Worm (Caenorhabditis elegans): Measurements from ENCODE around the gene str-151.

str-151 gene

ce11 chrV:16575900-16576299 lies at the start of gene str-151:
TSS of gene str-151 (plus strand) at chrV:16576200.
- TF ChIP-seq him-1 (tag; optimal IDR thresholded peaks at IDR 0.05) (no peak), dao-5 (tag; optimal IDR thresholded peaks at IDR 0.05) (no peak), W03F9.2 (tag; optimal IDR thresholded peaks at IDR 0.05) (no peak)

ce11 chrV:16526858-16527257 lies 49.1 kb upstream of the str-151 start, which contains the start of gene F36D3.8:
TSS of gene F36D3.8 (plus strand) at chrV:16527158.
- TF ChIP-seq him-1 (tag; optimal IDR thresholded peaks at IDR 0.05): no peak
- no peak for TF ChIP-seq W03F9.2 (tag; optimal IDR thresholded peaks at IDR 0.05)
- TF ChIP-seq dao-5 (tag; optimal IDR thresholded peaks at IDR 0.05): no peak

DNA sequence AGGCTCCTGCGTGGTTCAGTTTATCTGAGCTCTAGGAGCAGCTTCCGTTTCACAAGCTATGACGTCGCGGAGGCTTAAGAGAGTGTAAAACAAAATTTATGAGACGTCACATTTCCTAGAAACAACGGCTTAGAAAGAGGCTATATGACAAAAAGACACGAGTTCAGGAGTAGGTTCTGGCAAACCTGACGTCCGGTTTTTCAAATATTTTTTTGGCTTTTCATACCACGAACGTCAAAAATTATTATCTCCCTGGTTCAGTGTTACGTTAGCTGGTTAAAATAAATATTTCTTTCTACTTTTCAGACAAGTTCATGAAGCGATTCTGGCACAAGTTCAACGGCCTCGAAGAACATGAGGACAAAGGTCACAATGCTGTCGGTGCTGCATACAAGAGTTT lies 48.2 kb upstream of the str-151 start, which contains the start of gene F36D3.16:
TSS of gene F36D3.16 (plus strand) at position 301 of the 400 bp plus-strand sequence.
- TF ChIP-seq dao-5 (tag; optimal IDR thresholded peaks at IDR 0.05) (no peak), W03F9.2 (tag; optimal IDR thresholded peaks at IDR 0.05) (no peak), him-1 (tag; optimal IDR thresholded peaks at IDR 0.05) (no peak)

DNA sequence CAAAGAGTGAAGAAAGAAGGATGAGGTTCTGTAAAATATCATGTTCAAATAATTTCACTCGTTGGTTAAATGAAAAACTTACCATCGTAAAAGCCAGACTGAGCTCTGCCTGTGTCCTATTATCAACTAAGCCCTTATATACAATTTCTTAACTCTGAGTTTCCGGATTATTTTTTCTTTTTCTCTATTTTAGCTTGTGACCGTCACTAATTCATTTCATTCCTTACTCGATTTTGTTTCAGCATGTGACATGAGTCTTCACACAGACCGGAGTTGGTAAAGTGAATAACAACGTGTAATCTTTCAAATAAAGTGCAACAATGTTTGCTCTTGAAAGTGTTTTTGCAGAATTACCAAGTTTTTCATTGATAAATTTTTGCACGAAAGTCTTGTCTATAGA lies 42.0 kb upstream of the str-151 start, which contains the start of gene cpr-2:
TSS of gene cpr-2 (minus strand) at position 101 of the 400 bp plus-strand sequence.
- TF ChIP-seq W03F9.2 (tag; optimal IDR thresholded peaks at IDR 0.05) (no peak), him-1 (tag; optimal IDR thresholded peaks at IDR 0.05) (no peak), dao-5 (tag; optimal IDR thresholded peaks at IDR 0.05) (no peak)

- no peak for TF ChIP-seq dao-5 (tag; optimal IDR thresholded peaks at IDR 0.05)
- TF ChIP-seq W03F9.2 (tag; optimal IDR thresholded peaks at IDR 0.05): no peak
- TF ChIP-seq him-1 (tag; optimal IDR thresholded peaks at IDR 0.05): no peak
These were observed 40.8 kb upstream of the str-151 start, which contains the start of gene Y32B12B.8 for ce11 chrV:16535172-16535571. TSS of gene Y32B12B.8 (plus strand) at chrV:16535472.

ce11 chrV:16536701-16537100 lies 39.3 kb upstream of the str-151 start, which contains the start of gene Y32B12B.1:
TSS of gene Y32B12B.1 (plus strand) at chrV:16537001.
- TF ChIP-seq dao-5 (tag; optimal IDR thresholded peaks at IDR 0.05) (no peak), W03F9.2 (tag; optimal IDR thresholded peaks at IDR 0.05) (no peak)

DNA sequence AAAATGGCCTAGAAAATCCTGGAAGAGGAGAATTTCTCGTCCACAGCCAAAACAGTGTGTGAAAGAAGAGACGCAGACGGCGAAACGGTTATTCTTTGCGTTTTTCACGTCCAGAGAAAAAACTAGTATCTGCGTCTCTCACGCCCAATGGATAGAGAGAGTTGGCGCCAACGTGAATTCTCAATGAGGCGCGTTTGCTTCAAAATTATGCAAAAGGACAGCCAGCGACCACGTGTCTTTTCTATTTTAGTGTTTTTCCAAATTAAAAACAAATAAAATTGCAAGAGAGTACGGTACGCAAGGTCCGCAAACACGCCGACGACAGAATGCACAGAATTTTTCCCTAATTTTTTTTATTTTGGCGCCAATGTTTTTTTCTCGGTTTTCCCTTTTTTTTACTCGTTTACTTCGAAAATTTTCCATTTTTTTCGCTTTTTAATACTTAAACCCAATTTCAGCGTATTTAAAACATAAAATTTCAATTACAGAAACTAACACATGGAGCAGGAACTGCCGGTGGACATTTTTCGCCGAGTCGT lies 38.0 kb upstream of the str-151 start, which contains the start of gene Y32B12B.2:
TSS of gene Y32B12B.2 (plus strand) at position 489 of the 539 bp plus-strand sequence.
- TF ChIP-seq W03F9.2 (tag; optimal IDR thresholded peaks at IDR 0.05): no peak
- TF ChIP-seq him-1 (tag; optimal IDR thresholded peaks at IDR 0.05): no peak
- no peak for TF ChIP-seq dao-5 (tag; optimal IDR thresholded peaks at IDR 0.05)

ce11 chrV:16539666-16540065 lies 36.3 kb upstream of the str-151 start:
- TF ChIP-seq W03F9.2 (tag; optimal IDR thresholded peaks at IDR 0.05) (no peak), dao-5 (tag; optimal IDR thresholded peaks at IDR 0.05) (no peak), him-1 (tag; optimal IDR thresholded peaks at IDR 0.05) (no peak)

DNA sequence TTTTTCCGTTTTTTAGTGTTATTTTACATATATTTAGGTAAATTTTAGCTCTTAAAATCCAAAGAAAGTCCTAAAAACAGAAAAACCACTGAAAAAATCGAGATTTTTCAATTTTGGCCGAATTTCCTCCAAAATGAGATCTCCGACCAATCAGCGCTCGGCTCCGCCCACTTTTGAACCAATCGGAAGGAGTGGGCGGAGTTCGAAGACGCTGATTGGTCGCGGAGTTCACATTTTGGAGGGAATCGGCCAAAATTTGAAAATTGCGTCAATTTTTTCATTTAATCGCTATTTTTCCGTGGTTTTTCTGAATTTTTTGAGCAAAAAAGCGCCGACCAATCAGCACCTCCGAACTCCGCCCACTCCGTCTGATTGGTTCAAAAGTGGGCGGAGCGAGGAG lies 35.3 kb upstream of the str-151 start:
- no peak for TF ChIP-seq dao-5 (tag; optimal IDR thresholded peaks at IDR 0.05)
- TF ChIP-seq him-1 (tag; optimal IDR thresholded peaks at IDR 0.05): no peak
- TF ChIP-seq W03F9.2 (tag; optimal IDR thresholded peaks at IDR 0.05): no peak

ce11 chrV:16550680-16551079 lies 25.3 kb upstream of the str-151 start, which contains the start of gene srbc-65:
TSS of gene srbc-65 (plus strand) at chrV:16550980.
- TF ChIP-seq W03F9.2 (tag; optimal IDR thresholded peaks at IDR 0.05): no peak
- TF ChIP-seq him-1 (tag; optimal IDR thresholded peaks at IDR 0.05): no peak
- no peak for TF ChIP-seq dao-5 (tag; optimal IDR thresholded peaks at IDR 0.05)

DNA sequence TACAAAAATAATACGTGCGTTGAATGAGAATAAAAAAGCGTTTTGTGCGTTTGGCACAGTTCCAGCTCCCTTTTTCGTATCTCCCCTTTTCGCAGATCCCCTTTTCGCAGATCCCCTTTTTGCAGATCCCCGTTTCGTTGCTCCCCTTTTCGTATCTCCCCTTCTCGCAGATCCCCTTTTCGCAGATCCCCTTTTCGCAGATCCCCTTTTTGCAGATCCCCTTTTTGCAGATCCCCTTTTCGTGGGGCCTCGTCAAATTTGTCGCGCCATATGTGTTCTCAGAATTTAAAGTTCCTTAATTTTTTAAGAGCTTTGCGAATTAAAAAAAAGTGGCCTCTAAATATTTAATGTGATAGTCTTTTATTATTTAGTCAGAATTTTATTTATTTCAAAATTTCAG lies 23.1 kb upstream of the str-151 start, which contains the start of gene Y32B12B.4:
TSS of gene Y32B12B.4 (plus strand) at position 399 of the 400 bp plus-strand sequence.
- no peak for TF ChIP-seq him-1 (tag; optimal IDR thresholded peaks at IDR 0.05)
- no peak for TF ChIP-seq W03F9.2 (tag; optimal IDR thresholded peaks at IDR 0.05)
- TF ChIP-seq dao-5 (tag; optimal IDR thresholded peaks at IDR 0.05): no peak

ce11 chrV:16565639-16566038 lies 10.4 kb upstream of the str-151 start, which contains the start of gene sru-45:
TSS of gene sru-45 (plus strand) at chrV:16565939.
- no peak for TF ChIP-seq him-1 (tag; optimal IDR thresholded peaks at IDR 0.05)

DNA sequence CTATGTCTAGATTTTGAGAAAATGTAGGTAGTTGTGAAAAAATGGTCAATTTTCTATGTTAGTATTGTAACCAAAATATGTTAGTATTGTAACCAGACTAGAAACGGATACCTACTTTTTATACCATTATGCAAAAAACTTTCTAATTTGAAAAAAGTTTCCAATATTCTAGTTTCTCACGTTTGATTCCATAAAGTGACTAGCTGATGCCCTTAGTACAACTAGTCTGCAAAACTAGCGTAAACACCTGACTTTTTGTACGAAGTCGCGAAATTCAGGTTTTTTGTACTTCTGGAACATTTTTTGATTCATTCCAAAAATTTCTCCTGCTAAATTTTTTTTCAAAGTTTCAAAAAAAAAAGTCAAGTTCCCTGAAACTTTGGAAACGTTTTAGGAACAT lies 7.9 kb upstream of the str-151 start:
- TF ChIP-seq dao-5 (tag; optimal IDR thresholded peaks at IDR 0.05) (no peak), W03F9.2 (tag; optimal IDR thresholded peaks at IDR 0.05) (no peak), him-1 (tag; optimal IDR thresholded peaks at IDR 0.05) (no peak)

- TF ChIP-seq W03F9.2 (tag; optimal IDR thresholded peaks at IDR 0.05): no peak
- no peak for TF ChIP-seq dao-5 (tag; optimal IDR thresholded peaks at IDR 0.05)
- TF ChIP-seq him-1 (tag; optimal IDR thresholded peaks at IDR 0.05): no peak
These were observed 5.3 kb upstream of the str-151 start, which contains the start of gene nhr-233 for ce11 chrV:16570697-16571096. TSS of gene nhr-233 (minus strand) at chrV:16570797.

DNA sequence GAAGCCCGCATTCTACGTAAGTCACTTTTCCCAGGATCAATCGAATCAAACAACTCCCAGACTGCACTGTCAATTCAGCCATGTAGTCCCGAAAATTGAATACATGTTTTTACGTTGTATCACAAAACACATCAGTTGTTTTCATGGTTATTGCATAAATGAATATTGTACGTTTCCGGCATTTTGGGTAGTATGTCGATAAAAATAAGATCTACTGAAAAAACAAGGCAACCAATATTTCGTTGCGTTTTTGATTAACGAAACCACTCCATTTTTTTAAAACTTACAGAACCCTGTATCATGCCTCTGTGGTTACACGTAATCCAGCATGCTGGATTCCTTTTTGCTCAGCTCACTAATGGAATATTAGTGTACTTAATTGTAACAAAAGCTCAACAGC lies 2.8 kb upstream of the str-151 start, which contains the start of gene str-149:
TSS of gene str-149 (plus strand) at position 301 of the 400 bp plus-strand sequence.
- TF ChIP-seq W03F9.2 (tag; optimal IDR thresholded peaks at IDR 0.05) (no peak), dao-5 (tag; optimal IDR thresholded peaks at IDR 0.05) (no peak), him-1 (tag; optimal IDR thresholded peaks at IDR 0.05) (no peak)
